Worm (Caenorhabditis elegans): ENCODE results near the gene ZK354.3.
"Not testable (repeated sequence)": the region's sequence is repeated elsewhere in the genome, so short reads cannot be mapped to it uniquely, and the experiment has no call there.

The ZK354.3 gene

ce11 chrIV:5291207-5291606 lies 18.6 kb upstream of the ZK354.3 start:
- TF ChIP-seq nhr-237 (tag; optimal IDR thresholded peaks at IDR 0.05), result no peak
- no peak for TF ChIP-seq egl-27 (tag; optimal IDR thresholded peaks at IDR 0.05)
- no peak for TF ChIP-seq fos-1 (tag; optimal IDR thresholded peaks at IDR 0.05)
- no peak for TF ChIP-seq R02D3.7 (tag; optimal IDR thresholded peaks at IDR 0.05)
- no peak for TF ChIP-seq alr-1 (tag; optimal IDR thresholded peaks at IDR 0.05)
- TF ChIP-seq ceh-16 (tag; optimal IDR thresholded peaks at IDR 0.05), result no peak

- TF ChIP-seq skn-1 (tag; optimal IDR thresholded peaks at IDR 0.05) (no peak), ztf-1 (GFP tag; conservative IDR thresholded peaks at IDR 0.05) (no peak), F13H6.1 (tag; optimal IDR thresholded peaks at IDR 0.05) (no peak), fos-1 (tag; optimal IDR thresholded peaks at IDR 0.05) (no peak)
Measured at ce11 chrIV:5294467-5294866, 15.4 kb upstream of the ZK354.3 start.

- not testable (repeated sequence) for TF ChIP-seq gmeb-1, ceh-82, elt-3 (tag; optimal IDR thresholded peaks at IDR 0.05)
Measured at ce11 chrIV:5295240-5295639, 14.6 kb upstream of the ZK354.3 start, which contains the start of gene msp-51. Gene msp-51, minus strand, starts transcription at chrIV:5295340.

ce11 chrIV:5297436-5298012 lies 12.3 kb upstream of the ZK354.3 start, which contains the start of the genes ZK354.6 and msp-113:
Gene ZK354.6, minus strand, starts transcription at chrIV:5297536.
Gene msp-113, plus strand, starts transcription at chrIV:5297962.
- no peak for TF ChIP-seq nhr-6 (tag; optimal IDR thresholded peaks at IDR 0.05)
- TF ChIP-seq ama-1 (optimal IDR thresholded peaks at IDR 0.05), result no peak
- TF ChIP-seq unc-55 (GFP tag; optimal IDR thresholded peaks at IDR 0.05), result no peak

ce11 chrIV:5303030-5303429 lies 6.8 kb upstream of the ZK354.3 start, which contains the start of gene ZK354.7:
Gene ZK354.7, minus strand, starts transcription at chrIV:5303130.
- no peak for TF ChIP-seq sma-3 (GFP tag; optimal IDR thresholded peaks at IDR 0.05)
- TF ChIP-seq sem-4 (tag; optimal IDR thresholded peaks at IDR 0.05), result no peak
- no peak for TF ChIP-seq mdl-1 (tag; optimal IDR thresholded peaks at IDR 0.05)
- TF ChIP-seq lin-11 (tag; optimal IDR thresholded peaks at IDR 0.05), result no peak
- TF ChIP-seq nhr-23 (tag; optimal IDR thresholded peaks at IDR 0.05), result no peak

- TF ChIP-seq nhr-12 (tag; optimal IDR thresholded peaks at IDR 0.05), result no peak
- TF ChIP-seq egl-27 (tag; optimal IDR thresholded peaks at IDR 0.05), result no peak
- no peak for TF ChIP-seq sem-4 (tag; optimal IDR thresholded peaks at IDR 0.05)
- no peak for TF ChIP-seq skn-1 (tag; optimal IDR thresholded peaks at IDR 0.05)
- TF ChIP-seq R02D3.7 (tag; optimal IDR thresholded peaks at IDR 0.05), result no peak
- no peak for TF ChIP-seq dmd-4 (tag; optimal IDR thresholded peaks at IDR 0.05)
- TF ChIP-seq gmeb-1 (tag; optimal IDR thresholded peaks at IDR 0.05), result no peak
- no peak for TF ChIP-seq lsy-2 (tag; optimal IDR thresholded peaks at IDR 0.05)
- TF ChIP-seq mbf-1 (tag; optimal IDR thresholded peaks at IDR 0.05), result no peak
- no peak for TF ChIP-seq nhr-23 (tag; optimal IDR thresholded peaks at IDR 0.05)
- no peak for TF ChIP-seq lin-13 (GFP tag; optimal IDR thresholded peaks at IDR 0.05)
- TF ChIP-seq ama-1 (optimal IDR thresholded peaks at IDR 0.05), result no peak
- no peak for TF ChIP-seq ztf-4 (tag; optimal IDR thresholded peaks at IDR 0.05)
Measured at ce11 chrIV:5306040-5306439, 3.8 kb upstream of the ZK354.3 start, which contains the start of gene ZK354.8. Gene ZK354.8, minus strand, starts transcription at chrIV:5306140.

- not testable (repeated sequence) for TF ChIP-seq crh-2, ceh-16, nhr-11 (tag; optimal IDR thresholded peaks at IDR 0.05)
Measured at ce11 chrIV:5308046-5308643, 1.7 kb upstream of the ZK354.3 start, which contains the start of the genes ZK354.9 and msp-58. Gene ZK354.9, minus strand, starts transcription at chrIV:5308146. Gene msp-58, plus strand, starts transcription at chrIV:5308593.
